Fruit fly (Drosophila melanogaster) whole organism, embryonic: ENCODE measurements around the gene CG34282.

Experiments
- CG2129 ChIP-seq: fragments of 200-800 bp; sonication (Bioruptor generic); IDR thresholded peaks from 2 replicates; pipeline ENCODE4 v1.3.6; 2022; ENCODE audit warnings: missing biosample characterization, missing genetic modification characterization; ENCODE audit not compliant: partially characterized antibody
- CG4360 ChIP-seq: fragments of 200-800 bp; sonication (Bioruptor generic); IDR thresholded peaks from 2 replicates; pipeline ENCODE4 v1.3.6; 2022; ENCODE audit warnings: missing biosample characterization, missing genetic modification characterization
- ara ChIP-seq: fragments of 200-800 bp; sonication (Bioruptor generic); IDR thresholded peaks from 2 replicates; pipeline ENCODE4 v1.3.6; 2022; ENCODE audit warnings: missing biosample characterization, missing genetic modification characterization
- gcm2 ChIP-seq: fragments of 200-800 bp; sonication (Bioruptor generic); optimal IDR thresholded peaks from 2 replicates; lab custom pipeline; 2016; ENCODE audit warnings: missing biosample characterization, missing genetic modification characterization
- lola ChIP-seq, 3 experiments: fragments of >200 bp in 2 of 3; fragments of 200-800 bp in 1 of 3; sonication (Bioruptor generic) in 1 of 3; optimal IDR thresholded peaks; 2 replicates each; lab custom pipeline; 2017 to 2019; ENCODE audit warnings: missing biosample characterization in 3 of 3, missing genetic modification characterization in 3 of 3, mild to moderate bottlenecking in 1 of 3, moderate library complexity in 1 of 3
- ro ChIP-seq: fragments of 200-800 bp; sonication (Bioruptor generic); IDR thresholded peaks from 2 replicates; pipeline ENCODE4 v1.3.6; 2022; ENCODE audit warnings: missing biosample characterization, missing genetic modification characterization
- usp ChIP-seq: fragments of >200 bp; optimal IDR thresholded peaks from 2 replicates; lab custom pipeline; 2017; ENCODE audit warnings: missing biosample characterization, missing genetic modification characterization

DNA sequence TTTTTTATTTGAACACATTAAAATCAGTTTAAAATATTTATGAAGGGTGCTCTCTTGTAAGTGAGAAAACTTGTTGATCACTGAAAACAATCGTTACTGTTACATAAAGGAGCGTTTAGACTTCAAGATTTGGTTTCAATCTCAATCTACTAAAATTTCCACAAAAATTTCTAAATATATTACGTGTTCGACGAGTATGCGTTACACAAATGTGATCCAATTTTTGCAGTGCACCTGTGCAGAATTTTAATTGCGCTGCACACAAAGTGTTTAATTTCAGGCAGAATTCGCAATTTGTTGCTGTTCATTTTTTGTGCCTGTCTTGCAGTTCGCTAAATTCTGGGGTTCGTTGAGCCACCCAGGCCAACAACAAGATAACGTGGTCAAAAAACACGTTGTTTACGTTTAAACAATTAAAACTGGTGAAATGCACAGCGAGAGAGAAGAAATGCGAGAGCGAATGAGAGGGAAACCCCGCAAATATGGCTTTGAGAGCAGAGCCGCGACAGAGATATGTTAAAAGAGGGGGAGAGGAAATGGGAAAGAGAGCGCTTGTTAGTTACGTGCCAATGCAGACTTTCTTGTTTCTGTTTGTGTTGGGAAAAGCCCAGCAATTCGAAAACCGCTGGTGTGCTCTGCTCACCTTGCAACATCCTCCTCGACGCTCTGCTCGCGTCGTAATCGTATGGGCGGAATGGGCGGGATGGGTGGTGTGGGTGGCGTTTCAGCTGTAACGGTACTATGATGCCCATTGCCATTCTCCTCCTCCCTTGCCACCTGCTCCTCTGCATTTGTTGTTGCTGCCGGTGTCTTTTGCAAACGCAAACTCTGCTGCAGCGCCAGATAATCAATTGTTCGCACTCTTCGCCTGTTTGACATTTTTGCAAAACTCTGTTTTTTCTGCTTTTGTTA is 47.6 kb downstream of the CG34282 start:
- TF ChIP-seq gcm2 (GFP tag; lab: Kevin White, UChicago) (no peak), usp (GFP tag; lab: Kevin White, UChicago) (no peak), CG4360 (no peak), ro (GFP tag; lab: Robert Waterston, UW) (no peak), CG2129 (GFP tag; lab: Robert Waterston, UW) (no peak), lola (GFP tag; optimal IDR thresholded peaks at IDR 0.05; lab: Kevin White, UChicago) (no peak), ara (GFP tag; lab: Robert Waterston, UW) (no peak)
